Fruit fly (Drosophila melanogaster): Measurements from ENCODE around the gene Lk6.
A peak's percentile ranks its signal among the peaks of the same experiment; 100 is the strongest.

Lk6 gene

DNA sequence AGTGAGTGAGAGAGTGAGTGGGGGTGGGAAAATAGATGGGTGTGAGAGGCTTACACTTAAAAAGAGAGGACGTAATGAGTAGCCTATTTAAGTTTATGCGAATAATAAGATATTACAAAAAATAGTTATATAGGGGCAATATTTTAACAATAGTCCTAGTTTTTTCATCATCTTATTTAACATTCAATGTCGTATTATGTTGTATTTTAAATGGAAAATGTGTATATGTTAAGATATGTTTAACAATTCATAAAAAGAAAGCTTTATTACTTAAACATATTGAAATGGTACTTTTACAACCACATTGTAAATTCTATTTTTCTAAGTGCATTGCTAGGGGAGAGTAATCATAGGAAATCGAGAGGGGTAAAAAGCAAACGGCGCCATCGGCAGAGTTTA is 9.7 kb upstream of the Lk6 start (continued):
- TF ChIP-seq CG4820 (GFP tag; optimal IDR thresholded peaks at IDR 0.05) (peak; percentile 54), Mad (GFP tag; optimal IDR thresholded peaks at IDR 0.05) (no peak), CG4404 (GFP tag; IDR thresholded peaks at IDR 0.05) (peak; percentile 39; the same call in 1 of the 2 replicates), CG31224 (GFP tag; IDR thresholded peaks at IDR 0.05) (no peak), cwo (GFP tag; optimal IDR thresholded peaks at IDR 0.05) (peak; percentile 77), CG7928 (GFP tag; optimal IDR thresholded peaks at IDR 0.05) (no peak), gem (tag; optimal IDR thresholded peaks at IDR 0.05) (peak; percentile 92), CG32532 (GFP tag; IDR thresholded peaks at IDR 0.05) (no peak), toy (GFP tag; IDR thresholded peaks at IDR 0.05) (no peak), ken (GFP tag; IDR thresholded peaks at IDR 0.05) (no peak), CG10959 (GFP tag; IDR thresholded peaks at IDR 0.05) (no peak), CG17361 (GFP tag; IDR thresholded peaks at IDR 0.05) (peak; percentile 84), eyg (GFP tag; optimal IDR thresholded peaks at IDR 0.05) (no peak), Bgb (GFP tag; IDR thresholded peaks at IDR 0.05; ENCODE audit: partially characterized antibody) (no peak), CG3407 (GFP tag; optimal IDR thresholded peaks at IDR 0.05) (peak; percentile 37), NC2β (GFP tag; optimal IDR thresholded peaks at IDR 0.05) (no peak), CG12744 (GFP tag; optimal IDR thresholded peaks at IDR 0.05) (peak; percentile 17), Sox102F (GFP tag; optimal IDR thresholded peaks at IDR 0.05) (peak; percentile 74), sens (GFP tag) (peak; percentile 89), Hmx (GFP tag; optimal IDR thresholded peaks at IDR 0.05) (no peak), CG13123 (GFP tag; optimal IDR thresholded peaks at IDR 0.05) (peak; percentile 6), Fer1 (GFP tag; optimal IDR thresholded peaks at IDR 0.05) (peak; percentile 82), prd (optimal IDR thresholded peaks at IDR 0.05) (no peak), prd (GFP tag; IDR thresholded peaks at IDR 0.05) (peak; percentile 59), Usf (GFP tag; optimal IDR thresholded peaks at IDR 0.05) (no peak), CG9932 (GFP tag; IDR thresholded peaks at IDR 0.05) (peak; percentile 38; the same call in 1 of the 2 replicates), z (GFP tag; IDR thresholded peaks at IDR 0.05) (no peak), trh (GFP tag; optimal IDR thresholded peaks at IDR 0.05) (no peak), peb (GFP tag; IDR thresholded peaks at IDR 0.05) (no peak), abd-A (tag; optimal IDR thresholded peaks at IDR 0.05) (peak; percentile 60), ERR (GFP tag; optimal IDR thresholded peaks at IDR 0.05) (no peak), CG7372 (GFP tag; IDR thresholded peaks at IDR 0.05) (no peak; the same call in 1 of the 2 replicates), fru (optimal IDR thresholded peaks at IDR 0.05) (no peak), CG16813 (GFP tag; IDR thresholded peaks at IDR 0.05; ENCODE audit: partially characterized antibody) (no peak), HHEX (GFP tag; optimal IDR thresholded peaks at IDR 0.05) (peak; percentile 55), CG14667 (GFP tag; IDR thresholded peaks at IDR 0.05) (no peak), slbo (GFP tag; IDR thresholded peaks at IDR 0.05) (peak; percentile 73), fd96Cb (tag; optimal IDR thresholded peaks at IDR 0.05) (peak; percentile 78), CG10431 (GFP tag; optimal IDR thresholded peaks at IDR 0.05) (peak; percentile 43), CG12155 (GFP tag; optimal IDR thresholded peaks at IDR 0.05) (peak; percentile 22), stc (GFP tag; IDR thresholded peaks at IDR 0.05) (peak; percentile 56), CG7745 (tag; optimal IDR thresholded peaks at IDR 0.05) (no peak), CG18011 (GFP tag; optimal IDR thresholded peaks at IDR 0.05) (no peak), CG11695 (GFP tag; IDR thresholded peaks at IDR 0.05) (peak; percentile 49; the same call in 2 of the 3 replicates), rib (GFP tag; IDR thresholded peaks at IDR 0.05) (no peak), CG8478 (optimal IDR thresholded peaks at IDR 0.05) (no peak), NC2α (GFP tag; optimal IDR thresholded peaks at IDR 0.05) (no peak), phol (tag; optimal IDR thresholded peaks at IDR 0.05) (peak; percentile 74), Ada2b (GFP tag; IDR thresholded peaks at IDR 0.05) (no peak), stwl (tag; optimal IDR thresholded peaks at IDR 0.05) (no peak), ash1 (GFP tag; optimal IDR thresholded peaks at IDR 0.05) (no peak), CG8281 (tag; optimal IDR thresholded peaks at IDR 0.05) (peak; percentile 49), Pdp1 (GFP tag; optimal IDR thresholded peaks at IDR 0.05) (peak; percentile 6 to 37)
